Worm (Caenorhabditis elegans): ENCODE results near the gene R04A9.6.

DNA sequence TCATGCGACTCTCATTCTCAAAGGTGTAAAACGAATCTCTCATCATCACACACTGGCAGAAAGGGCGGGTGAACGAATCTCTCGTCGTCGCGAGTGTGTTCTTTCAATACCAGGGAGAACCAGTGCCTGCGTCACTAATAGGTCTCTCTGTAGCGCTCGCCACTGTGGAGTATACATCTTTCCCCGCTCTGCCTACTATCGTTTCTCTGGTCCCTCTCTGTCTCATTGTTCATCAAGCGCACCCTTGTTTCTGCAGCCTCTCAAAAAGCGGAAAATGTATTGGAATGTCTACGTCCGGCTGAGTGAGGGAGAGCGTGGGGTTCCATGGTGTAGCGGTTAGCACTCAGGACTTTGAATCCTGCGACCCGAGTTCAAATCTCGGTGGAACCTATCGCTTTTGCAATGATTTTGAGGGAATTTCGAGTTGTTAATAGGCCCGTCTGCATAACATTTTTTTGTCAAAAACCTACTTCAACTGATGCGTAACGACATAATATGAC lies 12.8 kb downstream of the R04A9.6 start:
- TF ChIP-seq dao-5 (tag; optimal IDR thresholded peaks at IDR 0.05) (peak; percentile 79), him-1 (tag; optimal IDR thresholded peaks at IDR 0.05) (peak; percentile 92), W03F9.2 (tag; optimal IDR thresholded peaks at IDR 0.05) (peak; percentile 68)

Measured in whole organism, L4/young adult.